Fruit fly (Drosophila melanogaster): Measurements from ENCODE around the gene CG6052.

DNA sequence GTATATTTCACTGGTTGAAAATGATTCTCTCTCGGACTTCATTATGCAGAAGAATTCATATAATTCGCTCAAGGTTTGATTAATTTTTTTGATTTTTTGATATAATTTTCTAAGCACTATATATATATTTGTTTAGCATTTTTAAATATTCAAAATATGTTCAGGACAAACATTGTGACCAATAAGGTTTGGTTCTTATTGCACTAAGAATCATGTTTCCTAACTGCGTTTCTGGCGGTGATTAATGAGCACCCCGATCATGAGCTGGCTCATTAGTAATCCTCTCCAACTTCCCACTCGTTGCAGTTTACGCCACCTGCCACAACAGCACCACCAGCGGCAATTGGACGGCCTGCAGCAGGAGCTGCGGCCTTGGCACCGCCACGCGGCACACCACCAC is at the start of gene CG6052:
- TF ChIP-seq CG8301 (tag; optimal IDR thresholded peaks at IDR 0.05), result no peak
- no peak for TF ChIP-seq CG17806 (tag; optimal IDR thresholded peaks at IDR 0.05)
- no peak for TF ChIP-seq CG12605 (GFP tag; IDR thresholded peaks at IDR 0.05)
- TF ChIP-seq EcR (GFP tag; optimal IDR thresholded peaks at IDR 0.05), result no peak
- no peak for TF ChIP-seq CG34367 (tag; optimal IDR thresholded peaks at IDR 0.05)

Data from whole organism, pupa.